Worm (Caenorhabditis elegans): Measurements from ENCODE around the gene R07C12.1.

DNA sequence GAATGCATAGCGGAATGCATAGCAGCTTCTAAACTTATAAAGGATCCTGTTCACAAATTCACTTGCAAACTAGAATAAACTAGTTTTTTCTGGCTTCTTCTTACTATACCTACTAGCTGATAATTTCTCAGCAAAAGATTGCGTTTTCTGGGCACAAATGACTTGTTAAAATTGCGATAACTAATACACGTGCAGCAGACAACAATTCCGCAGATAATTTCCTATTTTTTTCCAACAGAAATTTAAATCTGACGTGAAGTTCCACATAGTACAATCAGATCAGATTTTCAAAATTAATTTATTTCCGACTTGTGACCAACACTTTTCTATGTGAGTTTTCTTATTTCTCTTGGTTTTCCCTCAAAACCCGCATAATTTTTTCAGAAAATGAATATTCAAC lies 12.1 kb downstream of the R07C12.1 start, which contains the start of gene scrm-8:
- TF ChIP-seq fkh-10 (GFP tag; optimal IDR thresholded peaks at IDR 0.05): no peak
- TF ChIP-seq fax-1 (tag; optimal IDR thresholded peaks at IDR 0.05): no peak
- no peak for TF ChIP-seq nhr-11 (tag; optimal IDR thresholded peaks at IDR 0.05)
- TF ChIP-seq lin-11 (tag; optimal IDR thresholded peaks at IDR 0.05): no peak
- no peak for TF ChIP-seq hlh-15 (tag; optimal IDR thresholded peaks at IDR 0.05)
- TF ChIP-seq ceh-30 (tag; optimal IDR thresholded peaks at IDR 0.05): no peak

Data from whole organism, late embryonic.